Worm (Caenorhabditis elegans): ENCODE results near the gene Y62H9A.8.

Gene Y62H9A.8

DNA sequence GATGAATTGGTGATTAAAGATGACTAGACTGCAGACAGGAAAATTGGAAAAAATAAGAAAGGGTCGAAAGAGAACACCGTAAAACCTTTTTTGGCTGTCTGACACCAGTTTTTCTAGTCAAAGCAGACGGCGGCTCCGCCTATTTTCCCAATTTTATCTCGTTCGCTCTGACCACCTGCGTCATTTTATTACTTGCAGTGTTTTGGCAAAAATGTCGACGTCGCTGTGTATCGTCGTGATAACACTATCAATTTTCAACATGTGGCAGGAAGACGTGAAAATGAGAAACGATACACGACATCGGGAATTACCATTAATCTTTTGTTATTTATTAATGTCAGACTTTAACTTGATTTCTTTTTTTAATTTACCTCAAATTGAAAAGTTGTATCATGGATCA, 17.8 kb upstream of the Y62H9A.8 start, which contains the start of gene Y62H9A.15:
Gene Y62H9A.15 (minus strand): TSS at position 100 of the 400 bp plus-strand sequence.
- no peak for TF ChIP-seq aly-1 (tag; optimal IDR thresholded peaks at IDR 0.05)

DNA sequence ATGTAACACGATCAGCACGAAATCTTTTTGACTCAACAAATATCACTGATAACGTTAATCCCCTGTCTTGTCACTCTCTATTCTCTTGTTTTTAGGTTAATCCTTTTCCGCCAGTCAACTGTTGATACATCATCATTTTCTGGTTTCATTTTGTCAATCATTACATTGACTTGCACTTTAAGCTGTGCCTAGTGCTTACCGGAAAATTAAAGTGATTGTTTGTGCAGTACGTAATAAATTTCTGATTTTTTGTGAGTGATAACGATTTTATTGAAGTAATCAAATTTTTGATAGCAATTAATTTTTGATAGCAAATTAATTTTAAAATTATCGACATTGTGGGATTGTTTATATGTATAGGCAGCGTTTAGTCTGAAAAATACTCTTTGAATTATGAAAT, 16.9 kb upstream of the Y62H9A.8 start:
- TF ChIP-seq aly-1 (tag; optimal IDR thresholded peaks at IDR 0.05) = no peak
- TF ChIP-seq ama-1 (optimal IDR thresholded peaks at IDR 0.05) = no peak
- no peak for TF ChIP-seq hnd-1 (tag; optimal IDR thresholded peaks at IDR 0.05)
- no peak for TF ChIP-seq tbx-11 (GFP tag; IDR thresholded peaks at IDR 0.05)
- TF ChIP-seq flt-1 (GFP tag; IDR thresholded peaks at IDR 0.05) = no peak
- TF ChIP-seq ets-7 (tag; optimal IDR thresholded peaks at IDR 0.05) = no peak
- no peak for TF ChIP-seq ceh-36 (tag; optimal IDR thresholded peaks at IDR 0.05)
- TF ChIP-seq tbx-37 (GFP tag; conservative IDR thresholded peaks at IDR 0.05) = no peak
- TF ChIP-seq hmbx-1 (tag; optimal IDR thresholded peaks at IDR 0.05) = no peak
- no peak for TF ChIP-seq tra-4 (tag; optimal IDR thresholded peaks at IDR 0.05)
- no peak for TF ChIP-seq sea-1 (GFP tag; conservative IDR thresholded peaks at IDR 0.05)
- TF ChIP-seq hmg-4 (GFP tag; optimal IDR thresholded peaks at IDR 0.05) = no peak
- TF ChIP-seq B0310.2 (tag; optimal IDR thresholded peaks at IDR 0.05) = no peak
- no peak for TF ChIP-seq ceh-13 (GFP tag; optimal IDR thresholded peaks at IDR 0.05)
- no peak for TF ChIP-seq F13C5.2 (tag; optimal IDR thresholded peaks at IDR 0.05)
- no peak for TF ChIP-seq pes-1 (GFP tag; IDR thresholded peaks at IDR 0.05)
- TF ChIP-seq scrt-1 (GFP tag; IDR thresholded peaks at IDR 0.05) = no peak

ce11 chrX:11908226-11908625, 16.0 kb upstream of the Y62H9A.8 start:
- no peak for TF ChIP-seq B0310.2 (tag; optimal IDR thresholded peaks at IDR 0.05)
- no peak for TF ChIP-seq scrt-1 (GFP tag; IDR thresholded peaks at IDR 0.05)
- TF ChIP-seq flt-1 (GFP tag; IDR thresholded peaks at IDR 0.05) = no peak
- TF ChIP-seq sea-1 (GFP tag; conservative IDR thresholded peaks at IDR 0.05) = no peak
- no peak for TF ChIP-seq hnd-1 (tag; optimal IDR thresholded peaks at IDR 0.05)
- TF ChIP-seq tbx-11 (GFP tag; IDR thresholded peaks at IDR 0.05) = no peak
- TF ChIP-seq tra-4 (tag; optimal IDR thresholded peaks at IDR 0.05) = no peak
- no peak for TF ChIP-seq pes-1 (GFP tag; IDR thresholded peaks at IDR 0.05)
- TF ChIP-seq F13C5.2 (tag; optimal IDR thresholded peaks at IDR 0.05) = no peak
- TF ChIP-seq ets-7 (tag; optimal IDR thresholded peaks at IDR 0.05) = no peak
- no peak for TF ChIP-seq aly-1 (tag; optimal IDR thresholded peaks at IDR 0.05)
- no peak for TF ChIP-seq ceh-36 (tag; optimal IDR thresholded peaks at IDR 0.05)
- TF ChIP-seq tbx-37 (GFP tag; conservative IDR thresholded peaks at IDR 0.05) = no peak
- TF ChIP-seq hmbx-1 (tag; optimal IDR thresholded peaks at IDR 0.05) = no peak
- TF ChIP-seq ceh-13 (GFP tag; optimal IDR thresholded peaks at IDR 0.05) = no peak
- TF ChIP-seq hmg-4 (GFP tag; optimal IDR thresholded peaks at IDR 0.05) = no peak
- TF ChIP-seq ama-1 (optimal IDR thresholded peaks at IDR 0.05) = no peak

- TF ChIP-seq ets-7 (tag; optimal IDR thresholded peaks at IDR 0.05) (no peak), B0310.2 (tag; optimal IDR thresholded peaks at IDR 0.05) (no peak), pes-1 (GFP tag; IDR thresholded peaks at IDR 0.05) (no peak), ama-1 (optimal IDR thresholded peaks at IDR 0.05) (no peak), ceh-36 (tag; optimal IDR thresholded peaks at IDR 0.05) (no peak), F13C5.2 (tag; optimal IDR thresholded peaks at IDR 0.05) (no peak), flt-1 (GFP tag; IDR thresholded peaks at IDR 0.05) (no peak), hmg-4 (GFP tag; optimal IDR thresholded peaks at IDR 0.05) (no peak), sea-1 (GFP tag; conservative IDR thresholded peaks at IDR 0.05) (no peak), tbx-11 (GFP tag; IDR thresholded peaks at IDR 0.05) (no peak), aly-1 (tag; optimal IDR thresholded peaks at IDR 0.05) (no peak), ceh-13 (GFP tag; optimal IDR thresholded peaks at IDR 0.05) (no peak), hnd-1 (tag; optimal IDR thresholded peaks at IDR 0.05) (no peak), tra-4 (tag; optimal IDR thresholded peaks at IDR 0.05) (no peak)
Observed at ce11 chrX:11907263-11907662, 15.0 kb upstream of the Y62H9A.8 start, which contains the start of gene Y62H9A.11. Gene Y62H9A.11, minus strand, starts transcription at chrX:11907363.

ce11 chrX:11906626-11907025, 14.4 kb upstream of the Y62H9A.8 start:
- no peak for TF ChIP-seq pes-1 (GFP tag; IDR thresholded peaks at IDR 0.05)
- no peak for TF ChIP-seq ceh-13 (GFP tag; optimal IDR thresholded peaks at IDR 0.05)
- TF ChIP-seq aly-1 (tag; optimal IDR thresholded peaks at IDR 0.05) = no peak
- TF ChIP-seq hnd-1 (tag; optimal IDR thresholded peaks at IDR 0.05) = no peak
- TF ChIP-seq tbx-11 (GFP tag; IDR thresholded peaks at IDR 0.05) = no peak
- no peak for TF ChIP-seq ceh-36 (tag; optimal IDR thresholded peaks at IDR 0.05)
- no peak for TF ChIP-seq hmbx-1 (tag; optimal IDR thresholded peaks at IDR 0.05)
- TF ChIP-seq tra-4 (tag; optimal IDR thresholded peaks at IDR 0.05) = no peak
- TF ChIP-seq sea-1 (GFP tag; conservative IDR thresholded peaks at IDR 0.05) = no peak
- no peak for TF ChIP-seq tbx-37 (GFP tag; conservative IDR thresholded peaks at IDR 0.05)
- TF ChIP-seq ama-1 (optimal IDR thresholded peaks at IDR 0.05) = no peak
- TF ChIP-seq flt-1 (GFP tag; IDR thresholded peaks at IDR 0.05) = no peak
- TF ChIP-seq scrt-1 (GFP tag; IDR thresholded peaks at IDR 0.05) = no peak
- TF ChIP-seq F13C5.2 (tag; optimal IDR thresholded peaks at IDR 0.05) = no peak
- no peak for TF ChIP-seq B0310.2 (tag; optimal IDR thresholded peaks at IDR 0.05)
- no peak for TF ChIP-seq hmg-4 (GFP tag; optimal IDR thresholded peaks at IDR 0.05)
- no peak for TF ChIP-seq ets-7 (tag; optimal IDR thresholded peaks at IDR 0.05)

DNA sequence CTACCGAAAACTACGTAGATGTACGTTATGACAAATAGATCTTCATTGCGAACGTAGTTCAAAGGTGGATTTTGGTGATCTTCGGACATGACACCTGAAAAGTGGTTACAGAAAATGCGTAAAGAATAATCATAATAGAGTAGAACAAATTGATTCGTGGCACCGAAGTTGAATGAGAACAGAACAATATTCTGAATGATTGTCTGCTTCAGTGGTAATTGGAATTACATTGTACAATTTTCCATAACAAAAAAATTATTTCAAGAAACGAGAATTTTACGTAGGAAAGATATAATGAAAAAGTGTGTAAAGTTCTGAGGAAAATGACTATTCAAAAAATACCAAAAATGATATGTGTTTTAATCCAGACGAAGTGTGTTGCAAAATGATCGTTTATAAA, 10.4 kb upstream of the Y62H9A.8 start, which contains the start of gene Y62H9A.10:
Gene Y62H9A.10 (minus strand): TSS at position 101 of the 400 bp plus-strand sequence.
- no peak for TF ChIP-seq tbx-37 (GFP tag; conservative IDR thresholded peaks at IDR 0.05)
- TF ChIP-seq tra-4 (tag; optimal IDR thresholded peaks at IDR 0.05) = no peak
- no peak for TF ChIP-seq hmbx-1 (tag; optimal IDR thresholded peaks at IDR 0.05)

- TF ChIP-seq ceh-36 (tag; optimal IDR thresholded peaks at IDR 0.05) (no peak), B0310.2 (tag; optimal IDR thresholded peaks at IDR 0.05) (no peak), pes-1 (GFP tag; IDR thresholded peaks at IDR 0.05) (no peak), scrt-1 (GFP tag; IDR thresholded peaks at IDR 0.05) (no peak), ceh-13 (GFP tag; optimal IDR thresholded peaks at IDR 0.05) (no peak), ama-1 (optimal IDR thresholded peaks at IDR 0.05) (no peak), hmbx-1 (tag; optimal IDR thresholded peaks at IDR 0.05) (no peak), tra-4 (tag; optimal IDR thresholded peaks at IDR 0.05) (no peak), F13C5.2 (tag; optimal IDR thresholded peaks at IDR 0.05) (no peak), aly-1 (tag; optimal IDR thresholded peaks at IDR 0.05) (no peak), tbx-37 (GFP tag; conservative IDR thresholded peaks at IDR 0.05) (no peak), tbx-11 (GFP tag; IDR thresholded peaks at IDR 0.05) (no peak), ets-7 (tag; optimal IDR thresholded peaks at IDR 0.05) (no peak)
Observed at ce11 chrX:11899031-11899430, 6.8 kb upstream of the Y62H9A.8 start.
